Fruit fly (Drosophila melanogaster) whole organism, embryonic: ENCODE data around the gene Irk1.

Experiments
- ATbp ChIP-seq: fragments of 200-800 bp; sonication (Bioruptor generic); optimal IDR thresholded peaks from 2 replicates; lab custom pipeline; 2017; ENCODE audit warnings: missing biosample characterization, mild to moderate bottlenecking, missing genetic modification characterization, missing genetic modification reagents
- Atf3 ChIP-seq: fragments of 200-800 bp; sonication (Bioruptor generic); optimal IDR thresholded peaks from 3 replicates; lab custom pipeline; 2016; ENCODE audit warnings: missing biosample characterization, missing genetic modification characterization
- Awh ChIP-seq: fragments of 200-800 bp; sonication (Bioruptor generic); IDR thresholded peaks from 2 replicates; pipeline ENCODE4, ENCODE4 v1.3.6; 2022; ENCODE audit warnings: missing biosample characterization, missing genetic modification characterization
- CG10147 ChIP-seq: fragments of 200-800 bp; sonication (Bioruptor generic); optimal IDR thresholded peaks from 2 replicates; lab custom pipeline; 2019; ENCODE audit warnings: missing biosample characterization, mild to moderate bottlenecking, missing genetic modification characterization, moderate library complexity
- CG10959 ChIP-seq: fragments of 200-800 bp; sonication (Bioruptor generic); IDR thresholded peaks from 2 replicates; pipeline ENCODE4 v1.3.6; 2022; ENCODE audit warnings: missing biosample characterization, missing genetic modification characterization
- CG12071 ChIP-seq: fragments of 200-800 bp; sonication (Bioruptor generic); optimal IDR thresholded peaks from 3 replicates; lab custom pipeline; 2018; ENCODE audit warnings: missing biosample characterization, mild to moderate bottlenecking, missing genetic modification characterization
- CG12219 ChIP-seq: fragments of 200-800 bp; sonication (Bioruptor generic); optimal IDR thresholded peaks from 3 replicates; lab custom pipeline; 2018; ENCODE audit warnings: missing biosample characterization, mild to moderate bottlenecking, missing genetic modification characterization
- CG12391 ChIP-seq: fragments of 200-800 bp; sonication (Bioruptor generic); optimal IDR thresholded peaks from 3 replicates; lab custom pipeline; 2018; ENCODE audit warnings: missing biosample characterization, mild to moderate bottlenecking, missing genetic modification characterization, moderate library complexity
- CG15269 ChIP-seq: fragments of 200-800 bp; sonication (Bioruptor generic); optimal IDR thresholded peaks from 2 replicates; lab custom pipeline; 2018; ENCODE audit warnings: missing biosample characterization, mild to moderate bottlenecking, missing genetic modification characterization, moderate library complexity
- CG15479 ChIP-seq: fragments of 200-800 bp; sonication (Bioruptor generic); optimal IDR thresholded peaks from 3 replicates; lab custom pipeline; 2019; ENCODE audit warnings: missing biosample characterization, mild to moderate bottlenecking, missing genetic modification characterization, moderate library complexity
- CG1603 ChIP-seq: fragments of 200-800 bp; sonication (Bioruptor generic); optimal IDR thresholded peaks from 2 replicates; lab custom pipeline; 2019; ENCODE audit warnings: missing biosample characterization, mild to moderate bottlenecking, missing genetic modification characterization, moderate library complexity
- CG17359 ChIP-seq: fragments of 200-800 bp; sonication (Bioruptor generic); optimal IDR thresholded peaks from 3 replicates; lab custom pipeline; 2018; ENCODE audit warnings: missing biosample characterization, mild to moderate bottlenecking, missing genetic modification characterization, moderate library complexity
- CG17385 ChIP-seq: fragments of 200-800 bp; sonication (Bioruptor generic); optimal IDR thresholded peaks from 3 replicates; lab custom pipeline; 2018; ENCODE audit warnings: missing biosample characterization, mild to moderate bottlenecking, missing genetic modification characterization
- CG2678 ChIP-seq: fragments of 200-800 bp; sonication (Bioruptor generic); optimal IDR thresholded peaks from 3 replicates; lab custom pipeline; 2019; ENCODE audit warnings: missing biosample characterization, mild to moderate bottlenecking, missing genetic modification characterization, moderate library complexity
- CG32767 ChIP-seq: fragments of 200-800 bp; sonication (Bioruptor generic); IDR thresholded peaks from 2 replicates; pipeline ENCODE4 v1.3.6; 2022; ENCODE audit warnings: missing biosample characterization, missing genetic modification characterization
- CG32772 ChIP-seq: fragments of 200-800 bp; sonication (Bioruptor generic); IDR thresholded peaks from 2 replicates; pipeline ENCODE4 v1.3.6; 2022; ENCODE audit warnings: missing biosample characterization, missing genetic modification characterization
- CG4404 ChIP-seq: fragments of 200-800 bp; sonication (Bioruptor generic); IDR thresholded peaks from 2 replicates; pipeline ENCODE4 v1.3.6; 2022; ENCODE audit warnings: missing biosample characterization, missing genetic modification characterization
- CG4424 ChIP-seq: fragments of 200-800 bp; sonication (Bioruptor generic); optimal IDR thresholded peaks from 3 replicates; lab custom pipeline; 2016; ENCODE audit warnings: missing biosample characterization, missing genetic modification characterization
- CG6254 ChIP-seq: fragments of 200-800 bp; sonication (Bioruptor generic); optimal IDR thresholded peaks from 3 replicates; lab custom pipeline; 2017; ENCODE audit warnings: mild to moderate bottlenecking, missing biosample characterization, missing genetic modification reagents, missing genetic modification characterization
- CG6813 ChIP-seq: fragments of 200-800 bp; sonication (Bioruptor generic); optimal IDR thresholded peaks from 2 replicates; lab custom pipeline; 2017; ENCODE audit warnings: missing biosample characterization, missing genetic modification characterization, mild to moderate bottlenecking, moderate library complexity, missing genetic modification reagents
- CG7839 ChIP-seq: fragments of 200-800 bp; sonication (Bioruptor generic); optimal IDR thresholded peaks from 3 replicates; lab custom pipeline; 2018; ENCODE audit warnings: missing biosample characterization, mild to moderate bottlenecking, missing genetic modification characterization, moderate library complexity
- CG8089 ChIP-seq: fragments of 200-800 bp; sonication (Bioruptor generic); optimal IDR thresholded peaks from 3 replicates; lab custom pipeline; 2016; ENCODE audit warnings: missing biosample characterization, missing genetic modification characterization
- CG8290 ChIP-seq, 3 experiments: fragments of 200-800 bp; sonication (Bioruptor generic); optimal IDR thresholded peaks; 2 replicates each; lab custom pipeline; 2016 to 2019; ENCODE audit warnings: missing biosample characterization in 3 of 3, missing genetic modification characterization in 3 of 3, mild to moderate bottlenecking in 2 of 3, moderate library complexity in 1 of 3
- CrebB ChIP-seq: fragments of 200-800 bp; sonication (Bioruptor generic); optimal IDR thresholded peaks from 3 replicates; lab custom pipeline; 2018; ENCODE audit warnings: missing biosample characterization, mild to moderate bottlenecking, missing genetic modification characterization
- D19A ChIP-seq: fragments of 200-800 bp; optimal IDR thresholded peaks from 3 replicates; lab custom pipeline; 2019; ENCODE audit warnings: missing biosample characterization, mild to moderate bottlenecking, missing genetic modification characterization, moderate library complexity
- Dfd ChIP-seq, 2 experiments: fragments of >200 bp; optimal IDR thresholded peaks; 2 replicates each; lab custom pipeline; 2017; ENCODE audit warnings: missing biosample characterization in 2 of 2, missing genetic modification characterization in 2 of 2
- E2f2 ChIP-seq: fragments of 200-800 bp; sonication (Bioruptor generic); IDR thresholded peaks from 2 replicates; pipeline ENCODE4 v1.3.6; 2022; ENCODE audit warnings: missing biosample characterization, missing genetic modification characterization
- Ets97D ChIP-seq: fragments of 200-800 bp; sonication (Bioruptor generic); optimal IDR thresholded peaks from 3 replicates; lab custom pipeline; 2016; ENCODE audit warnings: missing biosample characterization, missing genetic modification characterization
- GATAe ChIP-seq: fragments of 200-800 bp; sonication (Bioruptor generic); conservative IDR thresholded peaks from 2 replicates; pipeline ENCODE4 v1.3.6; 2022; ENCODE audit warnings: missing biosample characterization, missing genetic modification characterization
- H2.0 ChIP-seq: fragments of 200-800 bp; sonication (Bioruptor generic); IDR thresholded peaks from 2 replicates; pipeline ENCODE4 v1.3.6; 2022; ENCODE audit warnings: missing biosample characterization, missing genetic modification characterization
- Mes4 ChIP-seq: fragments of 200-800 bp; sonication (Bioruptor generic); optimal IDR thresholded peaks from 2 replicates; lab custom pipeline; 2016; ENCODE audit warnings: missing biosample characterization, missing genetic modification characterization
- Pdp1 ChIP-seq, 2 experiments: fragments of 200-800 bp; sonication (Bioruptor generic); optimal IDR thresholded peaks; 3 replicates each; lab custom pipeline; 2016; ENCODE audit warnings: missing biosample characterization in 2 of 2, missing genetic modification characterization in 2 of 2, mild to moderate bottlenecking in 1 of 2, moderate library complexity in 1 of 2
- Xbp1 ChIP-seq: fragments of 200-800 bp; sonication (Bioruptor generic); optimal IDR thresholded peaks from 3 replicates; lab custom pipeline; 2016; ENCODE audit warnings: missing biosample characterization, mild to moderate bottlenecking, missing genetic modification characterization
- ap ChIP-seq: fragments of 200-800 bp; sonication (Bioruptor generic); IDR thresholded peaks from 2 replicates; pipeline ENCODE4 v1.3.6; 2022; ENCODE audit warnings: missing biosample characterization, missing genetic modification characterization
- bsh ChIP-seq, 2 experiments: fragments of 200-800 bp; sonication (Bioruptor generic); optimal IDR thresholded peaks; 2 replicates each; lab custom pipeline; 2017 to 2018; ENCODE audit warnings: mild to moderate bottlenecking in 2 of 2, missing biosample characterization in 2 of 2, missing genetic modification characterization in 2 of 2, moderate library complexity in 1 of 2
- dan ChIP-seq: fragments of 200-800 bp; sonication (Bioruptor generic); IDR thresholded peaks from 2 replicates; pipeline ENCODE4 v1.3.6; 2022; ENCODE audit warnings: missing biosample characterization, missing genetic modification characterization
- grau ChIP-seq: fragments of 200-800 bp; optimal IDR thresholded peaks from 3 replicates; lab custom pipeline; 2019; ENCODE audit warnings: missing biosample characterization, mild to moderate bottlenecking, missing genetic modification characterization, moderate library complexity
- ken ChIP-seq: fragments of 200-800 bp; sonication (Bioruptor generic); IDR thresholded peaks from 3 replicates; pipeline ENCODE4 v1.3.6; 2022; ENCODE audit warnings: missing biosample characterization, missing genetic modification characterization
- lilli ChIP-seq: fragments of 200-800 bp; sonication (Bioruptor generic); optimal IDR thresholded peaks from 3 replicates; lab custom pipeline; 2016; ENCODE audit warnings: missing biosample characterization, missing genetic modification characterization
- lola ChIP-seq, 3 experiments: fragments of >200 bp in 2 of 3; fragments of 200-800 bp in 1 of 3; sonication (Bioruptor generic) in 1 of 3; optimal IDR thresholded peaks; 2 replicates each; lab custom pipeline; 2017 to 2019; ENCODE audit warnings: missing biosample characterization in 3 of 3, missing genetic modification characterization in 3 of 3, mild to moderate bottlenecking in 1 of 3, moderate library complexity in 1 of 3
- oc ChIP-seq: fragments of 200-800 bp; sonication (Bioruptor generic); optimal IDR thresholded peaks from 2 replicates; lab custom pipeline; 2018; ENCODE audit warnings: missing biosample characterization, mild to moderate bottlenecking, missing genetic modification characterization, moderate library complexity
- phol ChIP-seq: fragments of 200-800 bp; sonication (Bioruptor generic); optimal IDR thresholded peaks from 3 replicates; lab custom pipeline; 2018; ENCODE audit warnings: missing biosample characterization, mild to moderate bottlenecking, missing genetic modification characterization, moderate library complexity
- pnt ChIP-seq: fragments of 200-800 bp; sonication (Bioruptor generic); optimal IDR thresholded peaks from 3 replicates; lab custom pipeline; 2016; ENCODE audit warnings: missing biosample characterization, missing genetic modification characterization
- sens-2 ChIP-seq: fragments of 200-800 bp; sonication (Bioruptor generic); IDR thresholded peaks from 2 replicates; pipeline ENCODE4 v1.3.6; 2022; ENCODE audit warnings: missing biosample characterization, missing genetic modification characterization
- seq ChIP-seq: fragments of 200-800 bp; sonication (Bioruptor generic); IDR thresholded peaks from 2 replicates; pipeline ENCODE4 v1.3.6; 2022; ENCODE audit warnings: missing biosample characterization, missing genetic modification characterization
- slp2 ChIP-seq: fragments of 200-800 bp; sonication (Bioruptor generic); optimal IDR thresholded peaks from 2 replicates; lab custom pipeline; 2016; ENCODE audit warnings: missing biosample characterization, missing genetic modification characterization
- stc ChIP-seq: fragments of 200-800 bp; sonication (Bioruptor generic); IDR thresholded peaks from 2 replicates; pipeline ENCODE4 v1.3.6; 2022; ENCODE audit warnings: missing biosample characterization, missing genetic modification characterization
- trem ChIP-seq: fragments of 200-800 bp; optimal IDR thresholded peaks from 3 replicates; lab custom pipeline; 2019; ENCODE audit warnings: missing biosample characterization, mild to moderate bottlenecking, missing genetic modification characterization, moderate library complexity
- wor ChIP-seq: fragments of 200-800 bp; sonication (Bioruptor generic); IDR thresholded peaks from 2 replicates; pipeline ENCODE4 v1.3.6; 2022; ENCODE audit warnings: missing biosample characterization, missing genetic modification characterization
- zfh2 ChIP-seq: fragments of 200-800 bp; sonication (Bioruptor generic); optimal IDR thresholded peaks from 2 replicates; lab custom pipeline; 2016; ENCODE audit warnings: missing biosample characterization, missing genetic modification characterization

Gene Irk1

dm6 chr3R:23174739-23175138 lies 6.6 kb downstream of the Irk1 start (continued):
- no peak for TF ChIP-seq ken
- TF ChIP-seq CG7839 (tag; lab: Kevin White, UChicago): peak; percentile 53
- TF ChIP-seq CG12391 (tag; lab: Kevin White, UChicago): peak; percentile 52
- no peak for TF ChIP-seq CG10147 (GFP tag; lab: Kevin White, UChicago)
- TF ChIP-seq CG4424 (GFP tag; lab: Kevin White, UChicago): peak; percentile 62
- no peak for TF ChIP-seq slp2 (GFP tag; lab: Kevin White, UChicago)
- TF ChIP-seq grau: peak; percentile 55
- peak; percentile 42 for TF ChIP-seq CG15269 (tag; lab: Kevin White, UChicago)
- no peak for TF ChIP-seq zfh2
- peak; percentile 16 to 79 for TF ChIP-seq bsh (GFP tag; optimal IDR thresholded peaks at IDR 0.05; lab: Kevin White, UChicago)
- TF ChIP-seq stc (GFP tag; lab: Robert Waterston, UW): 0 out of 2 replicates have a peak, but pooled peaks have one; percentile 35
- TF ChIP-seq CG6813 (GFP tag; lab: Kevin White, UChicago): no peak
- peak; percentile 40; the same call in 1 of the 2 replicates for TF ChIP-seq Awh (GFP tag; lab: Robert Waterston, UW)
- peak; percentile 34 for TF ChIP-seq CG6254 (GFP tag; lab: Kevin White, UChicago)
- peak; percentile 46 for TF ChIP-seq CG17385
- peak; percentile 56 for TF ChIP-seq wor (GFP tag; lab: Robert Waterston, UW)
- peak in 1 of 2 experiments; percentile 22 for TF ChIP-seq Pdp1 (GFP tag; optimal IDR thresholded peaks at IDR 0.05; lab: Kevin White, UChicago)
- TF ChIP-seq lilli (GFP tag; lab: Kevin White, UChicago): peak; percentile 14
- TF ChIP-seq CrebB (tag; lab: Kevin White, UChicago): peak; percentile 6
- peak; percentile 27 for TF ChIP-seq CG12071 (GFP tag; lab: Kevin White, UChicago)
- TF ChIP-seq Dfd (GFP tag; optimal IDR thresholded peaks at IDR 0.05; lab: Kevin White, UChicago): no peak
- TF ChIP-seq oc (tag; lab: Kevin White, UChicago): peak; percentile 83
- peak; percentile 51 for TF ChIP-seq D19A (tag; lab: Kevin White, UChicago)
- peak; percentile 70 for TF ChIP-seq Xbp1 (GFP tag; lab: Kevin White, UChicago)
- no peak for TF ChIP-seq CG4404
- TF ChIP-seq CG8290 (GFP tag; optimal IDR thresholded peaks at IDR 0.05; lab: Kevin White, UChicago): no peak
- peak in 1 of 2 experiments; percentile 50 for TF ChIP-seq CG8290 (tag; optimal IDR thresholded peaks at IDR 0.05; lab: Kevin White, UChicago)
- TF ChIP-seq trem (tag; lab: Kevin White, UChicago): peak; percentile 21
- no peak for TF ChIP-seq GATAe (GFP tag; lab: Robert Waterston, UW)
- TF ChIP-seq CG10959: no peak
- no peak for TF ChIP-seq pnt (GFP tag; lab: Kevin White, UChicago)
- TF ChIP-seq CG32772 (GFP tag; lab: Robert Waterston, UW): no peak
- TF ChIP-seq phol (tag; lab: Kevin White, UChicago): peak; percentile 39
- TF ChIP-seq Ets97D: no peak
- TF ChIP-seq ATbp: peak; percentile 48
- peak; percentile 64 for TF ChIP-seq CG2678 (tag; lab: Kevin White, UChicago)
- peak; percentile 68 for TF ChIP-seq CG1603 (tag; lab: Kevin White, UChicago)
- peak; percentile 45 for TF ChIP-seq E2f2
- 0 out of 2 replicates have a peak, but pooled peaks have one; percentile 14 for TF ChIP-seq seq
- peak; percentile 22 for TF ChIP-seq CG12219 (GFP tag; lab: Kevin White, UChicago)
- peak in 1 of 3 experiments; percentile 60 for TF ChIP-seq lola (GFP tag; optimal IDR thresholded peaks at IDR 0.05; lab: Kevin White, UChicago)
- peak; percentile 34 for TF ChIP-seq Mes4
- peak; percentile 60; the same call in 1 of the 2 replicates for TF ChIP-seq ap
- no peak for TF ChIP-seq dan (GFP tag; lab: Robert Waterston, UW)
- peak; percentile 64 for TF ChIP-seq CG17359 (tag; lab: Kevin White, UChicago)
- peak; percentile 56 for TF ChIP-seq H2.0 (GFP tag; lab: Robert Waterston, UW)
- no peak for TF ChIP-seq Atf3 (GFP tag; lab: Kevin White, UChicago)
- no peak for TF ChIP-seq CG8089 (GFP tag; lab: Kevin White, UChicago)
- 0 out of 2 replicates have a peak, but pooled peaks have one; percentile 23 for TF ChIP-seq sens-2 (GFP tag; lab: Robert Waterston, UW)
- peak; percentile 33; the same call in 1 of the 2 replicates for TF ChIP-seq CG32767 (GFP tag; lab: Robert Waterston, UW)
- TF ChIP-seq CG15479: no peak
